Worm (Caenorhabditis elegans) whole organism, early embryonic: ENCODE measurements around the gene C27B7.6.

Experiments used
- F13C5.2 ChIP-seq: sonication (generic microtip); optimal IDR thresholded peaks from 2 replicates; lab custom pipeline; 2017; ENCODE audit warnings: mild to moderate bottlenecking, missing genetic modification characterization, inconsistent platforms, missing compliant biosample characterization
- ceh-13 ChIP-seq: fragments of 200-800 bp; sonication (Bioruptor generic); optimal IDR thresholded peaks from 2 replicates; lab custom pipeline; 2018; ENCODE audit warnings: mild to moderate bottlenecking, missing genetic modification characterization, missing compliant biosample characterization
- hmg-4 ChIP-seq: fragments of 200-800 bp; sonication (Bioruptor generic); optimal IDR thresholded peaks from 2 replicates; lab custom pipeline; 2018; ENCODE audit warnings: mild to moderate bottlenecking, missing genetic modification characterization, missing compliant biosample characterization
- hnd-1 ChIP-seq: sonication (generic microtip); optimal IDR thresholded peaks from 2 replicates; lab custom pipeline; 2016; ENCODE audit warnings: missing genetic modification characterization, missing compliant biosample characterization
- pes-1 ChIP-seq: fragments of 200-800 bp; sonication (Bioruptor generic); IDR thresholded peaks from 2 replicates; pipeline ENCODE4 v1.3.6; 2022; ENCODE audit warnings: missing genetic modification reagents, missing genetic modification characterization, missing compliant biosample characterization
- tbx-11 ChIP-seq: fragments of 200-800 bp; sonication (Bioruptor generic); IDR thresholded peaks from 2 replicates; pipeline ENCODE4 v1.3.6; 2022; ENCODE audit warnings: missing genetic modification characterization, missing compliant biosample characterization

Gene C27B7.6

DNA sequence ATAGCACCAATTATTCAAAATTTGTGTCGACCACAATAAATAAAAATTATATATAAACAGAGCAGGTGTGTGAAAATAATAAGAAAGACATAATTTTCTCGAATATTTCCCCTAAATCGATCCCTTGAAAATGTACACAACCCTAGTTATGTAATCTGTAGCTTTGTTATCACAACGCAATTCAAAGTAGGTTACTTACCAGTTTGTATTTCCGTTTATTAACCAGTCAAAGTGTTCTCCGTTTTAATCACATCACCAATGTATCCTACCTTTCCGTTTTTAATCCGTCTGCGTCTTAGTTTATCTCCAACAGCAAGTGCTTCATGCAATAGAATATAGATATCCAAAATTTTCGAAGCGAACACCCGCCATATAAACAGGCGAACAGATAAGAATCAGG is 52.8 kb downstream of the C27B7.6 start:
- TF ChIP-seq pes-1 (GFP tag; lab: Robert Waterston, UW) (no peak), hnd-1 (tag; lab: Kevin White, UChicago) (no peak), ceh-13 (GFP tag; lab: Kevin White, UChicago) (no peak), hmg-4 (no peak), tbx-11 (GFP tag; lab: Robert Waterston, UW) (no peak), F13C5.2 (tag; lab: Kevin White, UChicago) (no peak)
